Fruit fly (Drosophila melanogaster) whole organism: ENCODE measurements around the gene Dref.

Experiments used
- pan ChIP-seq: fragments of >200 bp; optimal IDR thresholded peaks from 2 replicates; lab custom pipeline; 2017
- psq ChIP-seq: fragments of >200 bp; optimal IDR thresholded peaks from 2 replicates; lab custom pipeline; 2017
- usp ChIP-seq: fragments of >200 bp; optimal IDR thresholded peaks from 2 replicates; lab custom pipeline; 2017; ENCODE audit warnings: missing biosample characterization, missing genetic modification characterization, mixed read lengths

DNA sequence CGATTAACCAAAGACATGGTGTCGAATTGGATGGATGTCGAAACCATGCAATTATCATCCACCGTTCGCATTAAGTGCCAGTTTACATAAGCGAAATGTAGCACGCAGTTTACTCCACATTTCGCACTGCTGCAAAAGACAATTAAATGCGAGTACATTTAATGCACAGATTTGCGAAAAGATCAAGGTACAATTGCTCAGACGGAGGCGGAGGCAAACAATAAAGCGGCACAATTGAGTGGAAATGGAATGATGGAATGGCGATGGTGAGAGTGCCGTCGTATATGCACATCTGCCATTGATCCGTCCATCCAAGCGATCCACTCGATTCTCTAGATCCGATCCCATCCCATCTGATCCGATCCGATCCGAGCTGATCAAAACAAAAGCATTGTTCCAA, 21.9 kb downstream of the Dref start:
- no peak for TF ChIP-seq pan (lab: Kevin White, UChicago)
- TF ChIP-seq psq: no peak
- no peak for TF ChIP-seq usp (GFP tag; lab: Kevin White, UChicago)
